Worm (Caenorhabditis elegans) whole organism, L3 larva: ENCODE data around the gene twk-7.
A peak's percentile ranks its signal among the peaks of the same experiment; 100 is the strongest.

Experiments
- ZK546.5 ChIP-seq: sonication (generic microtip); optimal IDR thresholded peaks from 2 replicates; lab custom pipeline; 2017; ENCODE audit warnings: missing biosample characterization, missing genetic modification characterization
- aly-2 ChIP-seq: fragments of 150-350 bp; optimal IDR thresholded peaks from 2 replicates; lab custom pipeline; 2014; ENCODE audit warnings: missing biosample characterization, missing genetic modification characterization
- ama-1 ChIP-seq: fragments of 150-350 bp; optimal IDR thresholded peaks from 2 replicates; lab custom pipeline; 2018
- ceh-16 ChIP-seq: sonication (generic microtip); optimal IDR thresholded peaks from 2 replicates; lab custom pipeline; 2017; ENCODE audit warnings: missing biosample characterization, missing genetic modification characterization
- ceh-28 ChIP-seq: fragments of 150-350 bp; optimal IDR thresholded peaks from 2 replicates; lab custom pipeline; 2014; ENCODE audit warnings: missing biosample characterization, missing genetic modification reagents, missing genetic modification characterization
- ceh-9 ChIP-seq: sonication (generic microtip); optimal IDR thresholded peaks from 2 replicates; lab custom pipeline; 2018; ENCODE audit warnings: missing biosample characterization, missing genetic modification characterization
- egl-27 ChIP-seq: sonication (generic microtip); optimal IDR thresholded peaks from 4 replicates; lab custom pipeline; 2017; ENCODE audit warnings: missing biosample characterization, missing genetic modification reagents, missing genetic modification characterization
- elt-1 ChIP-seq: fragments of 150-350 bp; optimal IDR thresholded peaks from 2 replicates; lab custom pipeline; 2014; ENCODE audit warnings: missing biosample characterization, missing genetic modification characterization
- elt-3 ChIP-seq, 3 experiments: fragments of 150-350 bp in 1 of 3; sonication (generic microtip) in 2 of 3; optimal IDR thresholded peaks; 2 replicates in 2 of 3; 4 replicates in 1 of 3; lab custom pipeline; 2014 to 2017; ENCODE audit warnings: missing biosample characterization in 3 of 3, missing genetic modification characterization in 3 of 3
- eor-1 ChIP-seq, 2 experiments: fragments of 150-350 bp; optimal IDR thresholded peaks; 2 replicates each; lab custom pipeline; 2014 to 2018; ENCODE audit warnings: missing biosample characterization in 2 of 2, missing genetic modification characterization in 2 of 2
- fos-1 ChIP-seq: fragments of 150-350 bp; optimal IDR thresholded peaks from 2 replicates; lab custom pipeline; 2014; ENCODE audit warnings: missing biosample characterization, missing genetic modification characterization
- jun-1 ChIP-seq: fragments of 150-350 bp; optimal IDR thresholded peaks from 2 replicates; lab custom pipeline; 2014; ENCODE audit warnings: missing biosample characterization, missing genetic modification reagents, missing genetic modification characterization
- lin-15B ChIP-seq: fragments of 150-350 bp; optimal IDR thresholded peaks from 2 replicates; lab custom pipeline; 2014; ENCODE audit warnings: missing biosample characterization, missing genetic modification characterization
- lin-39 ChIP-seq: fragments of 150-350 bp; optimal IDR thresholded peaks from 2 replicates; lab custom pipeline; 2018; ENCODE audit warnings: missing biosample characterization, missing genetic modification reagents, missing genetic modification characterization
- lsy-12 ChIP-seq: sonication (generic microtip); optimal IDR thresholded peaks from 2 replicates; lab custom pipeline; 2016; ENCODE audit warnings: mild to moderate bottlenecking, missing genetic modification characterization, missing compliant biosample characterization
- mdl-1 ChIP-seq: fragments of 150-350 bp; optimal IDR thresholded peaks from 2 replicates; lab custom pipeline; 2014; ENCODE audit warnings: missing biosample characterization, missing genetic modification characterization
- nfya-1 ChIP-seq: sonication (generic microtip); optimal IDR thresholded peaks from 2 replicates; lab custom pipeline; 2017; ENCODE audit warnings: missing genetic modification characterization, mild to moderate bottlenecking, missing compliant biosample characterization, antibody characterized with exemption, moderate library complexity; ENCODE audit not compliant: insufficient read depth
- nhr-12 ChIP-seq: fragments of 150-350 bp; optimal IDR thresholded peaks from 2 replicates; lab custom pipeline; 2014; ENCODE audit warnings: missing biosample characterization, missing genetic modification characterization
- nhr-23 ChIP-seq: fragments of 150-350 bp; optimal IDR thresholded peaks from 2 replicates; lab custom pipeline; 2014; ENCODE audit warnings: missing biosample characterization, missing genetic modification reagents, missing genetic modification characterization
- nhr-25 ChIP-seq: sonication (generic microtip); optimal IDR thresholded peaks from 2 replicates; lab custom pipeline; 2017; ENCODE audit warnings: missing biosample characterization, missing genetic modification characterization
- nhr-28 ChIP-seq: fragments of 150-350 bp; optimal IDR thresholded peaks from 2 replicates; lab custom pipeline; 2014; ENCODE audit warnings: missing biosample characterization, missing genetic modification characterization
- nhr-43 ChIP-seq: sonication (generic microtip); optimal IDR thresholded peaks from 2 replicates; lab custom pipeline; 2016; ENCODE audit warnings: mild to moderate bottlenecking, missing genetic modification characterization, missing compliant biosample characterization; ENCODE audit not compliant: poor library complexity, severe bottlenecking
- nhr-67 ChIP-seq: fragments of 150-350 bp; optimal IDR thresholded peaks from 2 replicates; lab custom pipeline; 2014; ENCODE audit warnings: missing biosample characterization, missing genetic modification characterization
- nhr-76 ChIP-seq: fragments of 150-350 bp; sonication (generic microtip); optimal IDR thresholded peaks from 5 replicates; lab custom pipeline; 2014; ENCODE audit warnings: missing biosample characterization, missing genetic modification characterization
- nhr-77 ChIP-seq: fragments of 150-350 bp; optimal IDR thresholded peaks from 2 replicates; lab custom pipeline; 2014; ENCODE audit warnings: missing biosample characterization, missing genetic modification characterization
- pha-4 ChIP-seq: fragments of 150-350 bp; optimal IDR thresholded peaks from 2 replicates; lab custom pipeline; 2014; ENCODE audit warnings: missing biosample characterization, missing genetic modification reagents, missing genetic modification characterization
- snpc-4 ChIP-seq: fragments of 150-350 bp; optimal IDR thresholded peaks from 2 replicates; lab custom pipeline; 2014; ENCODE audit warnings: missing biosample characterization, missing genetic modification characterization
- unc-39 ChIP-seq: sonication (generic microtip); optimal IDR thresholded peaks from 4 replicates; lab custom pipeline; 2017; ENCODE audit warnings: missing biosample characterization, missing genetic modification characterization
- unc-62 ChIP-seq: fragments of 150-350 bp; sonication (generic microtip); optimal IDR thresholded peaks from 4 replicates; lab custom pipeline; 2014; ENCODE audit warnings: missing biosample characterization, missing genetic modification reagents, missing genetic modification characterization
- zag-1 ChIP-seq: fragments of 150-350 bp; optimal IDR thresholded peaks from 2 replicates; lab custom pipeline; 2014; ENCODE audit warnings: missing biosample characterization, missing genetic modification characterization
- ztf-11 ChIP-seq: fragments of 150-350 bp; optimal IDR thresholded peaks from 2 replicates; lab custom pipeline; 2014; ENCODE audit warnings: missing biosample characterization, missing genetic modification characterization

twk-7 gene

ce11 chrIII:8628405-8628982 lies 15.0 kb downstream of the twk-7 start, which contains the start of the genes polk-1 and gpr-1:
Gene polk-1, minus strand, starts transcription at chrIII:8628590.
Gene gpr-1, plus strand, starts transcription at chrIII:8628932.
- TF ChIP-seq ZK546.5, result no peak
- TF ChIP-seq lin-39 (tag; lab: Kevin White, UChicago), result peak; percentile 6
- TF ChIP-seq mdl-1 (tag; lab: Kevin White, UChicago), result no peak
- TF ChIP-seq lin-15B (tag; lab: Kevin White, UChicago), result peak; percentile 57
- TF ChIP-seq nhr-28, result no peak
- no peak for TF ChIP-seq unc-62 (GFP tag; lab: Kevin White, UChicago)
- peak; percentile 36 for TF ChIP-seq nfya-1 (tag; lab: Kevin White, UChicago)
- TF ChIP-seq, all 47 proteins: peak for 3

DNA sequence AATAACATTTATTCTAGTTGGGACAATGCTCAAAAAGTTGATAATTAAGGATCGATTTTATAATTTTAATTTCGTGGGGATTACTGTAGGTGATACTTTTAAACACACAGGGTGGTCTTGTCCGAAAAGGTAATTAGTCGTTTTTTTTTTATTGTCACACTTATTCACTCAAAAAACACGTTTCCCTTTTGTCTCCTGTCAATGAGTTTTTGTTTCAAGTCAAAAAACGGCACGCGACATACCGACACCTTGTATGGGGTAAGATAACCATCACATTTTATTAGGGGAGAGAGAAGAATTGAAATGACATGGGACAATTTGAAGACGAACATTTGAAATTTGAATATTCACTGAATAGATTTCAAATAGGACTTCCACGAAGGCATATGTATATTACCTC lies 18.4 kb downstream of the twk-7 start:
- TF ChIP-seq nhr-25 (tag; lab: Kevin White, UChicago) (peak; percentile 57), mdl-1 (tag; lab: Kevin White, UChicago) (no peak), ceh-9 (tag; lab: Kevin White, UChicago) (no peak), elt-1 (tag; lab: Kevin White, UChicago) (peak; percentile 16)
- TF ChIP-seq, all 47 proteins: peak for 2

DNA sequence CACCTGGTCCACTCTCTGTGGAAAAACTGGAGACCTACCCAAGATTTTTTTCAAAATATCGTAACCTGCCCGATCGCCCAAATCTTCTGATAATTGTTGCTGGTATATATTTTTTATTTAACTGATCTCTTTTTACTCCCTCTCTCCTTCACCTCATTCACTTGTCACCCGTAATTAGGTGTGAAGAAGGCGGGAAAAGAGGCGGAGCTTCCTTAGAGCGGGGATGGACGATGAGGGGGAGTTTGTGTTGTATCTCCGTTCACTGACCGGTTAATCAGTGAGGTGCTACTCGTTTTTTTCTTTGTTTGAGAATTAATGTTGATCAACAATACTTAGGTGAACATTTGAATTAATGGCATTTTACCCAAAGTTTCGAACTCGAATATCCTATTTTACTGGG lies 21.1 kb downstream of the twk-7 start, which contains the start of gene ceh-16:
Gene ceh-16, plus strand, starts transcription at position 301 of the 400 bp plus-strand sequence.
- TF ChIP-seq elt-3 (tag; optimal IDR thresholded peaks at IDR 0.05; lab: Kevin White, UChicago) (no peak), eor-1 (tag; optimal IDR thresholded peaks at IDR 0.05; lab: Kevin White, UChicago) (no peak), unc-39 (no peak), lin-15B (tag; lab: Kevin White, UChicago) (no peak), zag-1 (tag; lab: Kevin White, UChicago) (no peak), nhr-28 (no peak), nhr-77 (tag; lab: Kevin White, UChicago) (no peak), nhr-67 (tag; lab: Kevin White, UChicago) (no peak), jun-1 (tag; lab: Kevin White, UChicago) (no peak), lsy-12 (tag; lab: Kevin White, UChicago) (no peak), nhr-43 (tag; lab: Kevin White, UChicago) (no peak), ama-1 (lab: Kevin White, UChicago) (no peak), snpc-4 (tag; lab: Kevin White, UChicago) (no peak), unc-62 (GFP tag; lab: Kevin White, UChicago) (no peak), ztf-11 (no peak), aly-2 (tag; lab: Kevin White, UChicago) (no peak), nhr-76 (tag; lab: Kevin White, UChicago) (no peak), nfya-1 (tag; lab: Kevin White, UChicago) (no peak), pha-4 (no peak), mdl-1 (tag; lab: Kevin White, UChicago) (no peak)

DNA sequence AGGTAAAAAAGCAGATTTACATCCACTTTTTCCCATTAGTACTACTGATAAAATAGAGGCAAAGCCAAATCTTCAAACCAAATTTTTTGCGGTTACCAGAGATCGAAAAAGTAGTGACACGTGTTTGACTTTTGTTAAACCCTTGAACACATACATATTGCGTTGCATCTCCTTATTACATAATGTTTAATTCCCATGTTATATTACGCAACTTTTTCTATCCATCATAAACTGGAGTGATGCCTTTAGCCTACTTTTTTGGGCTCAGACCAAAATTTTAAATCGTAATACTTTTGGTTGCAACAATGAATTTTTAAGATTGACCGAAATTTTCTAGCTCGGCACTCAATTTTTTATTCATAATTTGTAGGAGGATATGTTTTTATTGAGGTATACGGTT lies 21.6 kb downstream of the twk-7 start:
- TF ChIP-seq ztf-11, result no peak
- TF ChIP-seq ZK546.5, result no peak
- TF ChIP-seq fos-1 (tag; lab: Kevin White, UChicago), result no peak
- TF ChIP-seq aly-2 (tag; lab: Kevin White, UChicago), result no peak
- no peak for TF ChIP-seq unc-39
- no peak for TF ChIP-seq nhr-43 (tag; lab: Kevin White, UChicago)
- TF ChIP-seq lin-15B (tag; lab: Kevin White, UChicago), result no peak
- no peak for TF ChIP-seq nhr-12
- TF ChIP-seq elt-1 (tag; lab: Kevin White, UChicago), result no peak
- TF ChIP-seq ceh-16, result no peak

DNA sequence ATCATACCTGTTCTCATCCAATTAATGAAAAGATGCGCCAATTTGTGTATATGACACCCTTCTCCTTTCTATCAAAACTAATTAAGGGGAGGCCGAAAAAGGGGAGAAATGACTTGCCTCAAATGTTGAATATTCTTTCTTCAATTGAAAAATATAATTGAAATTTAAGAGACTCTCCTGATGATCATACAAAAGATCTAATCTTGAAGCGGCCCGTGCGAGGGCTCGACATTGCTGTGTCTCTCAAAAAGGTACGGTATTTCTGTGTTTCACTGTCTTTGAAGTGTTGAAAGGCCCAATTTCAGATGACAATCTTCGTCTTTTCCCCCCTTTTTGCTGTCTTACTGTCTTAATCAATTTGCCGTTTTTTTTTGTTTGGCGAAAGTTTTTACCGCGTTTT lies 22.5 kb downstream of the twk-7 start:
- TF ChIP-seq nhr-23 (peak; percentile 30), elt-1 (tag; lab: Kevin White, UChicago) (peak; percentile 94), lsy-12 (tag; lab: Kevin White, UChicago) (no peak), nfya-1 (tag; lab: Kevin White, UChicago) (peak; percentile 87), nhr-25 (tag; lab: Kevin White, UChicago) (peak; percentile 42), ceh-28 (tag; lab: Kevin White, UChicago) (no peak), egl-27 (tag; lab: Kevin White, UChicago) (no peak)
